Fruit fly (Drosophila melanogaster): ENCODE measurements around the gene Send2.

Send2 gene

DNA sequence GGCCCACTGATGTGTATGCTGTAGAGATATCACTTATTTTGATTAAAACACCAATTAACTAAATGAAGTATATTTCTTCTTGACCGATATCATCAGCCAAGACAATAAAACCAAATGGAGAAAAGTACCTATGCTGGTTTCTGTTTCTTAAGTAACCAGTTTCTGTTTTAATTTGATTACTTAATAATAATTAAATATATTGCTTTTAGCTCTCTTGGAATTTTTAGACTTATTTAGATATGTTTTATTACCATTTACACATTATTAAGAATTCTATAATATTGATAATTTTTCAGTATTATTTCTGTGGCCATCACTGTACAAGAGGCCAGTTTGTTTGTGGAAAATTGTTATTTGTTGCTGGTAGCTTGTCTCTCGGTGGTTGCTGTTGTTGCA lies 20.8 kb upstream of the Send2 start (continued):
- TF ChIP-seq CG32006 (GFP tag; optimal IDR thresholded peaks at IDR 0.05) = peak; percentile 67
- peak; percentile 28 for TF ChIP-seq CG11902 (GFP tag; optimal IDR thresholded peaks at IDR 0.05)
- no peak for TF ChIP-seq acj6 (GFP tag; optimal IDR thresholded peaks at IDR 0.05)
- TF ChIP-seq esn (GFP tag; optimal IDR thresholded peaks at IDR 0.05) = no peak
- TF ChIP-seq CG11294 (GFP tag; IDR thresholded peaks at IDR 0.05) = peak; percentile 63
- peak; percentile 66 for TF ChIP-seq topi (GFP tag; optimal IDR thresholded peaks at IDR 0.05)
- peak; percentile 71 for TF ChIP-seq Met (GFP tag; optimal IDR thresholded peaks at IDR 0.05)
- TF ChIP-seq CG10669 (GFP tag; optimal IDR thresholded peaks at IDR 0.05) = peak; percentile 63
- TF ChIP-seq fd85E (GFP tag; optimal IDR thresholded peaks at IDR 0.05) = no peak
- peak; percentile 70 for TF ChIP-seq CG16779 (tag; optimal IDR thresholded peaks at IDR 0.05)
- TF ChIP-seq Hr4 (GFP tag; optimal IDR thresholded peaks at IDR 0.05) = peak; percentile 87
- peak; percentile 80 for TF ChIP-seq CG6808 (GFP tag; optimal IDR thresholded peaks at IDR 0.05)
- no peak for TF ChIP-seq CG34406 (GFP tag; optimal IDR thresholded peaks at IDR 0.05)
- no peak for TF ChIP-seq dac (GFP tag; optimal IDR thresholded peaks at IDR 0.05)
- TF ChIP-seq pdm3 (GFP tag; optimal IDR thresholded peaks at IDR 0.05) = no peak
- no peak for TF ChIP-seq Eip93F (GFP tag; optimal IDR thresholded peaks at IDR 0.05)
- TF ChIP-seq salr (GFP tag; optimal IDR thresholded peaks at IDR 0.05) = peak in 1 of 2 experiments; percentile 77
- peak; percentile 72 to 76 for TF ChIP-seq ss (GFP tag; optimal IDR thresholded peaks at IDR 0.05)
- peak; percentile 67; the same call in 1 of the 3 replicates for TF ChIP-seq CG6163 (GFP tag; IDR thresholded peaks at IDR 0.05)
- peak; percentile 9 for TF ChIP-seq lz (GFP tag; optimal IDR thresholded peaks at IDR 0.05)
- TF ChIP-seq spab (GFP tag; optimal IDR thresholded peaks at IDR 0.05) = peak; percentile 75
- TF ChIP-seq Ets21C (GFP tag; optimal IDR thresholded peaks at IDR 0.05) = no peak

DNA sequence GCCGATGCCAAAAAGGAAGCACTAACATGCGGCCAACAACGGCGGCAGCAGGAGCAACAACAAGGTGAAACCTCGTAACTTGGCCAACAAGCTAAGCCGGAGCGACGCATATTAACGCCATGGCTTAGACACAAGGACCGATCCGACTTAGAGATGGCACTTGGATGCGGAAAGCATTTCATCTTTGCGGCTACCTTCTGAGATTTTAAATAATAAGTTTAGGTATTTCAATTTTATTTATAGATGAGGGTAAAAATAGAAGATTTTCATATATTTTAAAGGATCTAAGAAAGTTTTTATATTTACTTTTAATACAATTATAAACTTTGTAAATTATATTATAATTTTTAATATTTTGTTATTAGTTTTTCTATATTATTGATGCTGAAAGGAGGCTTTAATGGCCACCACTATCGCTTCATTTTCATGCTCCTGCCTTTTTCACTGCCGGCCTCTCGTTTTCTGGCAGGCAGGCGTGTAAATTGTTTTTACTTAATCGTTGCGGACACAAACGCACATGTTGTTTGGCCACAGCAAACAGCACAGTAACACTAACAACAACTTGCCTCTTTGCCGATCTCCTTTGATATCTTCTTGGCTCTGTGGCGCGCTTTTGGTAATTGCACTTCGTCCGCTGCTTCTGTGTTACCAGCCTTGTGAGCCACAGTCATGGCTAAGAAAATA lies 20.2 kb upstream of the Send2 start:
- no peak for TF ChIP-seq fkh (GFP tag; optimal IDR thresholded peaks at IDR 0.05)
- TF ChIP-seq CG15336 (GFP tag; IDR thresholded peaks at IDR 0.05) = peak; percentile 80
- no peak for TF ChIP-seq CG11294 (GFP tag; IDR thresholded peaks at IDR 0.05)
- TF ChIP-seq dac (GFP tag; optimal IDR thresholded peaks at IDR 0.05) = peak; percentile 13
- TF ChIP-seq CG16779 (tag; optimal IDR thresholded peaks at IDR 0.05) = peak; percentile 6
- no peak for TF ChIP-seq Blimp-1 (GFP tag; optimal IDR thresholded peaks at IDR 0.05)
- TF ChIP-seq Met (GFP tag; optimal IDR thresholded peaks at IDR 0.05) = peak; percentile 53
- no peak for TF ChIP-seq Gug (GFP tag; IDR thresholded peaks at IDR 0.05)
- TF ChIP-seq Ets21C (GFP tag; optimal IDR thresholded peaks at IDR 0.05) = no peak
- TF ChIP-seq Eip93F (GFP tag; optimal IDR thresholded peaks at IDR 0.05) = no peak
- TF ChIP-seq CG6163 (GFP tag; IDR thresholded peaks at IDR 0.05) = peak; percentile 15; the same call in 1 of the 3 replicates
- TF ChIP-seq CG8632 (GFP tag; optimal IDR thresholded peaks at IDR 0.05) = no peak
- TF ChIP-seq CG10631 (GFP tag; optimal IDR thresholded peaks at IDR 0.05) = peak; percentile 33
- TF ChIP-seq CG6808 (GFP tag; optimal IDR thresholded peaks at IDR 0.05) = no peak
- TF ChIP-seq vri (GFP tag; optimal IDR thresholded peaks at IDR 0.05) = no peak
- peak; percentile 21 for TF ChIP-seq topi (GFP tag; optimal IDR thresholded peaks at IDR 0.05)
- peak; percentile 15 for TF ChIP-seq CG6792 (GFP tag; optimal IDR thresholded peaks at IDR 0.05)
- peak; percentile 10 for TF ChIP-seq CG6276 (GFP tag; optimal IDR thresholded peaks at IDR 0.05)
- no peak for TF ChIP-seq dsx (GFP tag; optimal IDR thresholded peaks at IDR 0.05; ENCODE audit: poor library complexity, severe bottlenecking)
- TF ChIP-seq achi (GFP tag; optimal IDR thresholded peaks at IDR 0.05) = peak; percentile 7
- TF ChIP-seq CG3919 (GFP tag; optimal IDR thresholded peaks at IDR 0.05) = peak; percentile 51
- TF ChIP-seq Eip78C (GFP tag) = peak; percentile 80
- no peak for TF ChIP-seq Sox15 (GFP tag; optimal IDR thresholded peaks at IDR 0.05)
- no peak for TF ChIP-seq CG11902 (GFP tag; optimal IDR thresholded peaks at IDR 0.05)
- TF ChIP-seq esn (GFP tag; optimal IDR thresholded peaks at IDR 0.05) = no peak
- peak; percentile 42 for TF ChIP-seq Ets96B (tag; optimal IDR thresholded peaks at IDR 0.05)
- peak; percentile 55 for TF ChIP-seq CG4318 (GFP tag; optimal IDR thresholded peaks at IDR 0.05)
- no peak for TF ChIP-seq Smox (GFP tag; optimal IDR thresholded peaks at IDR 0.05)
- peak; percentile 80 for TF ChIP-seq eg (GFP tag; IDR thresholded peaks at IDR 0.05)
- no peak for TF ChIP-seq net (GFP tag; optimal IDR thresholded peaks at IDR 0.05)
- TF ChIP-seq CG32006 (GFP tag; optimal IDR thresholded peaks at IDR 0.05) = peak; percentile 72
- no peak for TF ChIP-seq spab (GFP tag; optimal IDR thresholded peaks at IDR 0.05)
- no peak for TF ChIP-seq acj6 (GFP tag; optimal IDR thresholded peaks at IDR 0.05)
- no peak for TF ChIP-seq CG6854 (GFP tag; optimal IDR thresholded peaks at IDR 0.05)
- TF ChIP-seq Hr4 (GFP tag; optimal IDR thresholded peaks at IDR 0.05) = peak; percentile 25
- peak; percentile 19 for TF ChIP-seq CG3032 (tag; optimal IDR thresholded peaks at IDR 0.05)
- TF ChIP-seq Sox14 (GFP tag; optimal IDR thresholded peaks at IDR 0.05) = peak; percentile 21
- TF ChIP-seq Hr38 (GFP tag; optimal IDR thresholded peaks at IDR 0.05) = no peak
- TF ChIP-seq CG7368 (GFP tag; optimal IDR thresholded peaks at IDR 0.05) = no peak
- TF ChIP-seq CG8119 (GFP tag; IDR thresholded peaks at IDR 0.05) = peak; percentile 83

All from whole organism, prepupa.